Fruit fly (Drosophila melanogaster) S2 (cell line): ENCODE results near the gene Pcd.

Experiments used
- CG8478 ChIP-seq: fragments of >200 bp; optimal IDR thresholded peaks from 2 replicates; lab custom pipeline; 2018
- CTCF ChIP-seq, 2 experiments: fragments of >200 bp; optimal IDR thresholded peaks; 2 replicates each; lab custom pipeline; 2018

DNA sequence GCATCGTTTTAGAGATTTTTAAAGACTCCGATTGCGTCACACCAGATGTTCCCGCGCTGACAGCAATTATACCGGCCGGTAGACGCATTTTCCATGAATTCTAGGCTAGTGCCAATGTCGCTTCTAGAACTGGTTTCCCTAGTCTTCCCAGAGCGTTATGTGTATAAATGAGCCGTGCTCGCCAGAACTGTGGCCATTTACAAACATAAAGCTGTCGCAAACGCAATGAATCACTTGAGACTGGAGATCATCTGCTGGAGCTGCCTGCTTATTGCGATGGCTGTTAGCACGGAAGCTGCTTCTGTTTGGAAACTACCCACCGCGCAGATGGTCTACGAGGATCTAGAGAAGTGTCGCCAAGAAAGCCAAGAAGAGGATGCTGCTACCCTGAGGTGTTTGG lies 8.6 kb upstream of the Pcd start, which contains the start of gene Obp99d:
- TF ChIP-seq CG8478 (lab: Kevin White, UChicago) (no peak), CTCF (optimal IDR thresholded peaks at IDR 0.05; lab: Kevin White, UChicago) (peak in 1 of 2 experiments; percentile 22)
